Fruit fly (Drosophila melanogaster): Measurements from ENCODE around the gene Zif.

dm6 chr3R:6419942-6420341 lies 36.9 kb upstream of the Zif start:
- TF ChIP-seq Vsx2 (GFP tag; optimal IDR thresholded peaks at IDR 0.05; ENCODE audit: partially characterized antibody) = no peak
- no peak for TF ChIP-seq Abd-B (GFP tag; optimal IDR thresholded peaks at IDR 0.05)
- no peak for TF ChIP-seq fru (GFP tag; optimal IDR thresholded peaks at IDR 0.05)
- no peak for TF ChIP-seq Myc (optimal IDR thresholded peaks at IDR 0.05)
- no peak for TF ChIP-seq ey (GFP tag; optimal IDR thresholded peaks at IDR 0.05)
